Worm (Caenorhabditis elegans): Measurements from ENCODE around the gene rps-1.

rps-1 gene

ce11 chrIII:4429402-4429801 is 46.3 kb upstream of the rps-1 start, which contains the start of gene C28A5.6:
TSS of gene C28A5.6 (minus strand) at chrIII:4429502.
- TF ChIP-seq lsy-2 (tag; optimal IDR thresholded peaks at IDR 0.05) (no peak), ztf-11 (tag; optimal IDR thresholded peaks at IDR 0.05) (no peak), nhr-28 (tag; optimal IDR thresholded peaks at IDR 0.05) (no peak), elt-1 (tag; optimal IDR thresholded peaks at IDR 0.05; ENCODE audit: borderline replicate concordance, insufficient read depth) (no peak), nhr-76 (tag; optimal IDR thresholded peaks at IDR 0.05) (no peak), drap-1 (GFP tag; optimal IDR thresholded peaks at IDR 0.05) (no peak), sem-2 (GFP tag; optimal IDR thresholded peaks at IDR 0.05) (no peak), nhr-12 (tag; optimal IDR thresholded peaks at IDR 0.05) (no peak), ham-2 (GFP tag; optimal IDR thresholded peaks at IDR 0.05) (no peak), unc-39 (tag; optimal IDR thresholded peaks at IDR 0.05) (no peak), hlh-1 (tag; optimal IDR thresholded peaks at IDR 0.05) (no peak), lin-32 (GFP tag; optimal IDR thresholded peaks at IDR 0.05) (no peak)

- TF ChIP-seq mls-2 (tag; optimal IDR thresholded peaks at IDR 0.05) (no peak), unc-39 (tag; optimal IDR thresholded peaks at IDR 0.05) (no peak), pha-4 (tag; optimal IDR thresholded peaks at IDR 0.05) (no peak), ceh-83 (GFP tag; optimal IDR thresholded peaks at IDR 0.05) (no peak), unc-120 (tag; optimal IDR thresholded peaks at IDR 0.05; ENCODE audit: poor library complexity, severe bottlenecking) (no peak), ztf-11 (tag; optimal IDR thresholded peaks at IDR 0.05) (no peak), nhr-237 (tag; optimal IDR thresholded peaks at IDR 0.05) (no peak), elt-1 (tag; optimal IDR thresholded peaks at IDR 0.05; ENCODE audit: borderline replicate concordance, insufficient read depth) (no peak), nhr-28 (tag; optimal IDR thresholded peaks at IDR 0.05) (no peak), bed-3 (GFP tag; optimal IDR thresholded peaks at IDR 0.05) (no peak)
Observed at ce11 chrIII:4434294-4434781, 41.4 kb upstream of the rps-1 start, which contains the start of gene C28A5.1. TSS of gene C28A5.1 (minus strand) at chrIII:4434344.

- no peak for TF ChIP-seq ces-1 (GFP tag; optimal IDR thresholded peaks at IDR 0.05)
- TF ChIP-seq ceh-43 (GFP tag; optimal IDR thresholded peaks at IDR 0.05), result no peak
- no peak for TF ChIP-seq elt-1 (tag; optimal IDR thresholded peaks at IDR 0.05; ENCODE audit: borderline replicate concordance, insufficient read depth)
- no peak for TF ChIP-seq blmp-1 (tag; optimal IDR thresholded peaks at IDR 0.05)
- no peak for TF ChIP-seq lin-32 (GFP tag; optimal IDR thresholded peaks at IDR 0.05)
- TF ChIP-seq nhr-12 (tag; optimal IDR thresholded peaks at IDR 0.05), result no peak
Observed at ce11 chrIII:4435262-4435661, 40.5 kb upstream of the rps-1 start.

ce11 chrIII:4439493-4439983 is 36.2 kb upstream of the rps-1 start, which contains the start of gene C28A5.2:
TSS of gene C28A5.2 (minus strand) at chrIII:4439543.
- no peak for TF ChIP-seq ceh-43 (GFP tag; optimal IDR thresholded peaks at IDR 0.05)
- TF ChIP-seq lsy-2 (tag; optimal IDR thresholded peaks at IDR 0.05), result no peak
- no peak for TF ChIP-seq hlh-1 (tag; optimal IDR thresholded peaks at IDR 0.05)

- TF ChIP-seq unc-120 (tag; optimal IDR thresholded peaks at IDR 0.05; ENCODE audit: poor library complexity, severe bottlenecking) (no peak), snpc-4 (tag; optimal IDR thresholded peaks at IDR 0.05) (no peak), mls-2 (tag; optimal IDR thresholded peaks at IDR 0.05) (no peak), ceh-83 (GFP tag; optimal IDR thresholded peaks at IDR 0.05) (no peak), drap-1 (GFP tag; optimal IDR thresholded peaks at IDR 0.05) (no peak), elt-1 (tag; optimal IDR thresholded peaks at IDR 0.05; ENCODE audit: borderline replicate concordance, insufficient read depth) (no peak), elt-3 (tag; optimal IDR thresholded peaks at IDR 0.05) (no peak), sem-2 (GFP tag; optimal IDR thresholded peaks at IDR 0.05) (no peak), ham-2 (GFP tag; optimal IDR thresholded peaks at IDR 0.05) (no peak), lin-32 (GFP tag; optimal IDR thresholded peaks at IDR 0.05) (no peak), flh-1 (GFP tag; optimal IDR thresholded peaks at IDR 0.05) (no peak), unc-62 (GFP tag; optimal IDR thresholded peaks at IDR 0.05) (no peak), lsy-2 (tag; optimal IDR thresholded peaks at IDR 0.05) (no peak)
Observed at ce11 chrIII:4441781-4442180, 33.9 kb upstream of the rps-1 start, which contains the start of gene nex-3. TSS of gene nex-3 (plus strand) at chrIII:4442081.

- no peak for TF ChIP-seq sem-2 (GFP tag; optimal IDR thresholded peaks at IDR 0.05)
- TF ChIP-seq hlh-1 (tag; optimal IDR thresholded peaks at IDR 0.05), result no peak
- no peak for TF ChIP-seq nhr-237 (tag; optimal IDR thresholded peaks at IDR 0.05)
- peak; percentile 96 for TF ChIP-seq ceh-43 (GFP tag; optimal IDR thresholded peaks at IDR 0.05)
- no peak for TF ChIP-seq nhr-28 (tag; optimal IDR thresholded peaks at IDR 0.05)
- no peak for TF ChIP-seq ceh-39 (tag; optimal IDR thresholded peaks at IDR 0.05)
- no peak for TF ChIP-seq unc-62 (GFP tag; optimal IDR thresholded peaks at IDR 0.05)
- TF ChIP-seq sptf-1 (tag; optimal IDR thresholded peaks at IDR 0.05), result no peak
Observed at ce11 chrIII:4444492-4444891, 31.2 kb upstream of the rps-1 start.
